Worm (Caenorhabditis elegans): ENCODE measurements around the gene C52B9.19.

ce11 chrX:4268396-4268795, 14.0 kb upstream of the C52B9.19 start:
- TF ChIP-seq sox-2 (GFP tag; IDR thresholded peaks at IDR 0.05), result no peak
- TF ChIP-seq npax-4 (tag; optimal IDR thresholded peaks at IDR 0.05), result no peak
- no peak for TF ChIP-seq dve-1 (tag; optimal IDR thresholded peaks at IDR 0.05)
- TF ChIP-seq ama-1 (optimal IDR thresholded peaks at IDR 0.05), result no peak
- no peak for TF ChIP-seq unc-3 (GFP tag; conservative IDR thresholded peaks at IDR 0.05)
- TF ChIP-seq unc-3 (tag; optimal IDR thresholded peaks at IDR 0.05), result no peak
